Worm (Caenorhabditis elegans): ENCODE results near the gene C53A5.2.

ce11 chrV:14493665-14494064, 29.3 kb downstream of the C53A5.2 start:
- TF ChIP-seq snpc-4 (tag; optimal IDR thresholded peaks at IDR 0.05) (no peak), jun-1 (tag; optimal IDR thresholded peaks at IDR 0.05) (no peak), mxl-2 (GFP tag; conservative IDR thresholded peaks at IDR 0.05) (no peak), daf-12 (tag; optimal IDR thresholded peaks at IDR 0.05) (no peak), zfp-2 (tag; optimal IDR thresholded peaks at IDR 0.05) (no peak), unc-62 (GFP tag; optimal IDR thresholded peaks at IDR 0.05 in 1 of 2) (peak in 1 of 2 experiments; percentile 40), unc-62 (tag; optimal IDR thresholded peaks at IDR 0.05) (no peak), fkh-10 (GFP tag; optimal IDR thresholded peaks at IDR 0.05) (no peak), lsy-2 (tag; optimal IDR thresholded peaks at IDR 0.05) (no peak), egl-27 (tag; optimal IDR thresholded peaks at IDR 0.05) (no peak), nhr-77 (tag; optimal IDR thresholded peaks at IDR 0.05) (no peak), zag-1 (tag; optimal IDR thresholded peaks at IDR 0.05) (no peak), unc-130 (GFP tag; optimal IDR thresholded peaks at IDR 0.05) (no peak), R02D3.7 (tag; optimal IDR thresholded peaks at IDR 0.05) (no peak)

All from whole organism, L4 larva.